Worm (Caenorhabditis elegans) whole organism, dauer: Measurements from ENCODE around the gene cutl-3.

Experiments
- unc-62 ChIP-seq: sonication (generic microtip); optimal IDR thresholded peaks from 2 replicates; lab custom pipeline; 2017; ENCODE audit warnings: missing biosample characterization, missing genetic modification reagents, missing genetic modification characterization

The cutl-3 gene

DNA sequence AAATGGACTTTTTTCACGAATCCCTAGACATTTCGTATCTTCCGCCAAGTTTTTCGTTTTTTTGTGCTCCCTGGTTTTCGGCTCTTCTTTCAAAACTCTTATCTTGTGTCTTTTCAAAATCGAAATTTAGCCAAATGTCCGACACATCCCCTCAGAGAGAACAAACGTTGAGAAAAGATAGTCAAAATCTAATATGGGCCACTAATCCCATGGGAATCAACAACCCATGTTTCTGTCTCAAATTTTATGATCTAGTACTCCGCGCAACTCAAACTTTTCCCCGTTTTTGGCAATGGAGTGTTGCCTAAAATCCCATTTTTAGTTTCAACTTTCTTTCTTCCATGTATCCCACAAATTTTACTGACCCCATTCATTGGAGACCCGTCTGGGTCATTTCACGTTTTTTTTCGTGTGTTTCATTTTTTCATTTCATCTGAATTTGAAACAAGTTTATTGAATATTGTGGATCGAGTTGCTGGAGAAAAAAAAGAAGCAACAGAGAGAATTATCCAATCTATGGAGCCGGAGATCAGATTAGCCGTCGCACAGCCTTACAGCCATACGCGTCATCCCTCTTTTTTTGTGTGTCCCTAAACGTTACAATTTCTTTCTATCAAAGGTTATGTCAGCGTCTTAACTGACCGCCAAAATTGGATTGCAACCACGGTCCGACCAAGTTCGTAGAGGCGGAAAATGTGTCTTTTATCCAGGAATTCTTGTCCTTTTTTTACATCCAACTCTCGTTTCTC, 12.7 kb upstream of the cutl-3 start:
- no peak for TF ChIP-seq unc-62 (GFP tag; lab: Kevin White, UChicago)

DNA sequence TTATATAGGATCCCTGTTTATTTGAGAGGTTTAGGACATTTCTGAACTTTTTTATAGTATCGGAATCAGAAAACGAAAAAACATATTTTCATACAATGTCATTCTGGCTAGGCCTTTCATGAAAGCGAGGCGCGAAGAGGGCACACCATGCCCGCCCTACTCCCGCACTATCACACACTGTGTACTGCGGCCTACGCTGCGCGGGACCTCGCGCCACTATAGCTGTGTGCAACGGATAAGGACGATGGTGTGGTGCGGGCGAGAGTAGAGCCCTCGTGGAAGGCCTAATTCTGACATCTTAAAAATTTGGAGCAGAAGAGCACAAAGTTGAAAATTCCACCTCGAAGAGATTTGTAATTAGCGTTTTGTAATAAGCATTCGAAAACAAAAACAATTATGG, 11.9 kb upstream of the cutl-3 start:
- TF ChIP-seq unc-62 (GFP tag; lab: Kevin White, UChicago) = no peak

DNA sequence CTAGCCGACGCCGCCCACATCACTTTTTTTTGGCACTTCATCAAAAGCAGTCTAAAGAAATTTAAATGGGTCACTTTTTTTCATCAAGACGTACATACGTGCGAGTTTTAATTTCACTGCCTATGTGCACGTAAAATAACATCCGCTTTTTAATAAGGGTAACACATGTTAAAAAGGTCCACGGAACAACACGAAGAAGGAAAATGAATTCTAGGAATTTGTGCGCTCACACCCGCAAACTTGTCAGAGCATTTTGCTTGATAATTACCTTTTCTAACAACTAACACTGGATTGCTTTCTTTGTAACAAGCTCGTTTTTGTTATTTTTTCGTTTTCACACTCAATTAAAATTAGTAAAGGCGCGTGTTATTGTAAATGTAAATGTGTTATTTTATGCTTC, 9.7 kb upstream of the cutl-3 start:
- no peak for TF ChIP-seq unc-62 (GFP tag; lab: Kevin White, UChicago)

DNA sequence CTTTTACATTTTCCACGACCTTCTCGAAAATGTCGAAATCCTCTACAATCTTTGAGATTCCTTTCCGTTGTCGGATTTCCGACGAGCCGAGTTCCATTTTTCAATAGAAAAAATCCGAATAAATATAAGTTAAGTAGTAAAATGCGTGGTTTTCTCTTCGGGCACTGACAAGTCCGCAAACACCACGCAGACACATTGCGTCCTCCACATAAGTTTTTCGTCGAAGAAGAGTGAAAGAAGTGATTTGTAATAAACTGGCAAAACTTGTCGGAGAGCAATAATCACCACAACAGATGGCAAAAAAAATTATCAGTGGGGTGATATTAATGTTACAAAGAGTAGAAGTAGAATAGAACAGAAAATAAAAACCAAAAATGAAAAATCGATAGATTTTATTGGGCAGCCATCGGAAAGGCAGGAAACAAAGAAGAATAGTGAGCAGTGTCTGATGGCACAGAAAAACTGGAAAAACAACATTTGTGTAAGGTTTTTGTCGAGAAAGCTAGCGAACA, 7.9 kb upstream of the cutl-3 start, which contains the start of gene ergi-2:
Gene ergi-2 (minus strand): TSS at position 462 of the 512 bp plus-strand sequence.
- no peak for TF ChIP-seq unc-62 (GFP tag; lab: Kevin White, UChicago)

DNA sequence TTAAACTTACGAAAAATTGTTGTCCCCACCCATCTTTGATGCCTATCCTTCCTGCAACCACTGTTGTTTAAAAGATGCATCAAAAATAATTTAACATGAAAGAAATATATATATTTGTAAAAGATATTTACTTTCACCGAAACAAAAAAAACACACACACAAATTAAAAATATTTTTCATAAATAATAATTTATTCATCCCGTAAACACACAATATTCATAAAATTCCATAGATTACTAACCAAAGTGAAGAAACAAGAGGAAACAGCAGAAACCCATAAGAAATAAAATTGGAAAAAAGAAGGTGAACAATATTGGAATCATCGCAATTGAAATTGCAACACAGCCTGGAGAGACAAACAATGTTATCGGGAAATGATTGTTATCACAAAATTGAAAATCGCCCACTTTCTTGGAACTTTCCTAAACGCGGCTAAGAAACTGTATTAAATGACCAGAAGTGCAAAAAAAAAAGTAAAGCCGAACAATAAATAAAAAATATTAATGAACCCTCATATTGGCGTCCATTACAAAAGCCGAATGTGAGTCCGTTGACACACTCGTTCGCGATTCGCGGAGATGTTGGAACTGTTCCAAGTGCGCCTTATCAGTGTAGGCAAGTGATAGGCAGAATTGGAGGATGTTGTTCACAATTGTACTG, 5.0 kb upstream of the cutl-3 start, which contains the start of gene slc-25A18.1:
Gene slc-25A18.1 (minus strand): TSS at position 51 of the 660 bp plus-strand sequence.
- TF ChIP-seq unc-62 (GFP tag; lab: Kevin White, UChicago) = no peak

DNA sequence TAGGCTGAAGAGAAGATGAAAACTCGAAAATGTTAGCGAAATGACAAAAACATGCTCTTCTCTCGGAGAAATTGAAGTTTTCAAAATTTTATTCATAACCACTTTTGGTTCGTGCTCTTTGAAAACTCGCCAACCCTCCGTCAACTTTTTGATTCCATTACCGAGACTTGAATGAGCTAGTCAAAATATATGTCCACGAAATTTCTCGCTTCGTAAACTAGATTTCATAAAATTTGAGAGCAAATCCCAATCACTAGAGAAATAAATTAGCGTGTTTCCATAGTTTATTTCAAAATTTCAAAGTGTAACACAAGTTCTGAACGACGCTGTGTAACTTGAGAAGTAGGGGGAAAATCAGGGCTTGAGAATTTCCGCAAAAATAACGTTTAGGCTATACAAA, 5.3 kb downstream of the cutl-3 start:
- no peak for TF ChIP-seq unc-62 (GFP tag; lab: Kevin White, UChicago)

DNA sequence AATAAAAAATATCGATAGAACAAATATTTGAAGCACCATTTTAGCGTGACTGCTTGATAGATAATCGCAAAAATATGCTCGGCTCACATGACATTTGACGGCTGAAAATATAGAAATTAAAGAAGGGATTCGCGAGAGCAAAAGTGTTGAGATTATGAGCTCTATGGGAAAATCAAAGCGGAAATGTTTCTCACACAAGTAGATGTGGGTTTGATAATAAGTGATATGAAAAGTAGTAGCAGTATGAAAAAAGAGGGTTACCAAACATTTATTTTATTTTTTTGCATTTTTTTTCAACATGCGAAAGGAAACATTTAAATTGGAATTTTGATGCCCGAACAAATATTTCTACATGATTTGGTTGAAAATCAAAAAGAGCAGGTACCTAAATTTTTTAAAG, 7.7 kb downstream of the cutl-3 start, which contains the start of gene iglr-1:
Gene iglr-1 (minus strand): TSS at position 101 of the 400 bp plus-strand sequence.
- TF ChIP-seq unc-62 (GFP tag; lab: Kevin White, UChicago) = no peak

DNA sequence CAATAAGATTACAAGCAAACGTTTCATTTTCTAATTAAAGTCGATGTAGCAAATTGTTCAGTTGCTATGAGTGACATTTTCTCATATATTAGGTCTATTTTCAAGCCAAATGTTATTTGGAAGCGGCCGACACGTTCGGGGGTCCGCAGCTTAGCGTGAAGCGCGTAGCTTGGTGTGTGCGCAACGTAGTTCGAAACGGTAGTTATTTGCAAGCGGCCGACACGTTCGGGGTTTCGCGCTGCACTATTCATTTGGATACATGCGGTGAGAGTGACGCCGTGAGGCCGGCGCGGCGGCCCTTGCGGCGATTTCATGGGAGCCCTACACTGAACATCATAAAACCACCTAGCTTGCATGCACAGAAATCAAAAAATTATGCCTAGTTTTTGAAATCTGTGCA, 10.8 kb downstream of the cutl-3 start:
- TF ChIP-seq unc-62 (GFP tag; lab: Kevin White, UChicago) = no peak

DNA sequence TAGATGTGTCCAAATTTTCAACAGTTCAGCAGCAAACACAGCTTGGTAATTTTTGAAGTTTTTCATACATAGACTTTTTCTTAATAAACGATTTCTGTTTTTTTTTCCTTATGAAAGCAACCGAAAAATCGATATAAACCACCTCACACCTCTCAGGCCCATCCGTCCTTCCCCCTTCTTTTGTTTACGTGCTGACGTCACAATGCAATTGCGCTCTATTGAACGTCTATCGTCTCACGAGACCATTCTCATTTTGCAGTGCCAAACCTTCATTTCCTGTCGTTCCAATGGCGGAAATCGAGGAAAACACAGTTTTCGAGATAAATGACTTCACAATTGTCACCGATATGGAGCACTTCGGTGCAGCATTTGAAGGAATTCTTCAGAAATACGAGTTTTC, 15.7 kb downstream of the cutl-3 start, which contains the start of gene rbg-1:
Gene rbg-1 (plus strand): TSS at position 260 of the 400 bp plus-strand sequence.
- no peak for TF ChIP-seq unc-62 (GFP tag; lab: Kevin White, UChicago)

DNA sequence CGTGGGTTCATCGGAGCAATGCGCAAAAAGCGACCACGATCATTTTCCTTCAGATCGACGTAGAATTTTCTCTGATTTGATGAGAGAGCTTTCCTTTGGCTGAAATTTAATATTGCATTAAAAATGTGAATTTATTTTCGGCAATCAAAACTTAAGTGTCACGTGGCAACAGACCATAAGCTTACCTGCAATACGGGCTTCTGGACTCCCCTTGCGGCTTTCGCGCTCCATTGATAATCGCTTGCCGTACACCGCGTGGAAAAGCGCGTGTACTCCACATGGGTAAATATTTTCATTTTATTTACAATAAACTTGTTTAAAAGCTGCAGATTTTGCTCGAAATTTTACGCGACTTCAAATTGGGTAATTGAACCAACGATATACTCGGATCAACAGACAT, 16.5 kb downstream of the cutl-3 start, which contains the start of gene plp-2:
Gene plp-2 (minus strand): TSS at position 280 of the 400 bp plus-strand sequence.
- TF ChIP-seq unc-62 (GFP tag; lab: Kevin White, UChicago) = no peak

DNA sequence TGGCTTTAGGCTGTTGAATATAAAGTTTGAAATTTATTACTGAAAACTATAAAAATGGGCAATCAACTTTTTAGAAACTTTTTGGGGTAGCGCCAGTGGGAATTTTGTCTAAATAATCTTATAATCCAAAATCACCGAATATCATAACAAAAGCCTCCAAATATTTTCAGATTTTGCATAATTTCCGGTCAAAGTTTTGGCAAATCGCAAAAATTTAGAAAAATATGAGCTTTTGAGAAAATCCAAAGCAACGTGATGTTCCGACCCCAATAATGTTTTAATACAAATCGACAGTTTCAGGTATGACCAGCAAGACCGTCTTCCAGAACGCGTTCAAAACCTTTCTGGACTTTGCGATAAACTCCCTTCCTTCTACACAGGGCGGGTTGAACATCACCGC, 19.6 kb downstream of the cutl-3 start, which contains the start of gene emre-1:
Gene emre-1 (plus strand): TSS at position 301 of the 400 bp plus-strand sequence.
- no peak for TF ChIP-seq unc-62 (GFP tag; lab: Kevin White, UChicago)

DNA sequence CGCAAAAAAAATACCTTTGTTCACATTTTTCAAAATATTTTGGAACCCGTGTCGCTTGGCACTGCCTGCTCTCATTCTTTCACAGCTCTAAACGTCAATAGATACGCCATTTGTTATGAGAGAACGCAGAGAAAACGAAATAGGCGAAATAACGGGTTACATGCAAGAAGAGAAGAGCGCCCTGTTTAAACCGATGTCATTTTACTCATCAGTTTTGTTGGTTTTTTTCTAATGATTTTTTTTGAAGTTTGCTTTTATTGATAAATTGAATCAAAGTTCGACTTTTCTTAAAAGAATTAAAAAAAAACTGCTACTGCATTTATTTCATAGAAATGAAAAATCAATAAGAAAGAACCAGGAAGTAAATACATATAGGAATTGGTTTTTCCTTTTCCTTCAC, 20.2 kb downstream of the cutl-3 start:
- TF ChIP-seq unc-62 (GFP tag; lab: Kevin White, UChicago) = no peak

DNA sequence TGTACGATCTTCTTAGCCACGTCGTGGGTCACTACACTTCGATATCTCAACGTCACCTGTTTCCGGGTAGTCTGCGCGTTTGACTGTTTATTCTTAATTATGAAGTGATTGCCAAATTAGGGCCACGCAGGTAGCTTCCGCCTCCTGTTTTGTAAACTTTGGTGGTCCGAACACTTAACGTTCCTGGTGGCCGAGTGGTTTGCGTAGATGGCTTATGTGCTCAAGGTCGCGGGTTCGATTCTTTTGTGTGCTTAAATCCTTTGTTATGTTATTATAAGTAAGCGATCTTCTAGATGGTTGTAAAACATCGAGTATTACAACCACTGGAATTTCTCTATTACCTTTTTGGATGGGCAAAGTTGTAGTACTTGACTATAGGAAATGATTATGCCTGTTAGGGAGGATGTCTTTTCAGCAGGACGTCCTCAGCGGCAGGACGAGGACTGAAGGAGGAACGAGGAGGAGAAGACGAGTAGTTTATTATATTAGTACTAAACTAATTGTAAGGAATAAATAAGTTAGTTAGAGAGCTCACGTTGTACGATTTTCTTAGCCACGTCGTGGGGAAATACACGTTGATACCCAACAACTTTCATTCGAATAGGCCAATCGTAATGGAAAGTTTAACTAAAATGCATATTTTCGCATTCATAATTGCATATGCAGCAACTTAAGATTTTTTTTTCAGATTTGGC, 22.0 kb downstream of the cutl-3 start:
- TF ChIP-seq unc-62 (GFP tag; lab: Kevin White, UChicago) = no peak

DNA sequence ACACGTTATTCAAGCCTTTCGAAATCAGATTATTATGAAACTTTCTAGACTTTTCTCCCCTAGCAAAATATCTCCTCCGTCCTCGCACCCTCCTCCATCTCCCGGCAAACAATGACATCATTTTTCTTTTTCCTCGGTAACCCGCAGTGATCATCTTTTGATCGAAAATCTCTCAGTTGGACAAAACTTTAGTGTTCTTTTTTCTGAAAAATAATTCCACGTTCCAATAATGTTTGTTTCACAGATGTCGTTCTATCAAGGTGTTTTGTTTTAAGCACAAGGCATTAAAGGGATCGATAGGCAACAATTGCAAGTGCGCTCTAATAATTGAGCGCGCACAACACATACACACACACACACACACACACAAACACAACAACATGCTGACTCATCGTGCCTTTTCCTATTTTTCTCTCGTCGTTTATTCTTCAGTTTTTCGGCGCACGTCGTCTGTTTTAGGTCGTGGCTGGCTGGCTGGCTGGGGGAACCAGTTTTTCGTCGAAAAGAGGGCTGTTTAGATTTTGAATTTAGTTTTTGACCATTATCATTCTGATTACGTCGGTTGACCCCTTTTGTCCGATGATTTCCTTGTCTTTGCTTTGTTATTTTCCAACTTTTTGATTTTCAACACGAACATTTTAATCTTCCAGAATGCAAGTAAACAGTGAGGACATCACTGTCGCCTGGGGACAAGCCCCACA, 23.4 kb downstream of the cutl-3 start, which contains the start of gene F20D1.3:
Gene F20D1.3 (plus strand): TSS at position 651 of the 701 bp plus-strand sequence.
- TF ChIP-seq unc-62 (GFP tag; lab: Kevin White, UChicago) = no peak

DNA sequence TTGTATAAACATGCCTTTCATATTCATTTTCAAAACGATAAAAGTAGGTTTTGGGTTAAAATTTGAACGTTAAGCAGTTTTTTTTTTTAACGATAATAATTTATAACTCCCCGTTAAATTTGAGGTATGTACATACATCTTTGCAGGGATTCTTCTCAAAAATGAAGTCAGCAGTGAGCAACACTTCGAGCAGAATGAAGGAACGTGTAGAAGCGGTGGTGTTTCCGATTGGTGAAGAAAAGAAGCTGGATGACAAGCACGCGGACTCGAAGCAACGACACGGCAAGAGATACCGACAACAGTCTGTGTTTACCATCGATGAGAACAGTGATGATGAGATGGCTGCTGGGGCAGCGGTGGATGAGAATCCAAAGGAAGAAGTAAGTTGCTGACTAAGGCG, 25.9 kb downstream of the cutl-3 start:
- TF ChIP-seq unc-62 (GFP tag; lab: Kevin White, UChicago) = no peak
